Fruit fly (Drosophila melanogaster): ENCODE data around the gene Acp32CD.

dm6 chr2L:10975193-10975592, 40.2 kb upstream of the Acp32CD start, which contains the start of gene abo:
- TF ChIP-seq ttk (optimal IDR thresholded peaks at IDR 0.05) (no peak), Sin3A (optimal IDR thresholded peaks at IDR 0.05) (no peak), insv (optimal IDR thresholded peaks at IDR 0.05) (no peak), psq (optimal IDR thresholded peaks at IDR 0.05) (no peak)
